Fruit fly (Drosophila melanogaster): ENCODE measurements around the gene CG6765.

CG6765 gene

DNA sequence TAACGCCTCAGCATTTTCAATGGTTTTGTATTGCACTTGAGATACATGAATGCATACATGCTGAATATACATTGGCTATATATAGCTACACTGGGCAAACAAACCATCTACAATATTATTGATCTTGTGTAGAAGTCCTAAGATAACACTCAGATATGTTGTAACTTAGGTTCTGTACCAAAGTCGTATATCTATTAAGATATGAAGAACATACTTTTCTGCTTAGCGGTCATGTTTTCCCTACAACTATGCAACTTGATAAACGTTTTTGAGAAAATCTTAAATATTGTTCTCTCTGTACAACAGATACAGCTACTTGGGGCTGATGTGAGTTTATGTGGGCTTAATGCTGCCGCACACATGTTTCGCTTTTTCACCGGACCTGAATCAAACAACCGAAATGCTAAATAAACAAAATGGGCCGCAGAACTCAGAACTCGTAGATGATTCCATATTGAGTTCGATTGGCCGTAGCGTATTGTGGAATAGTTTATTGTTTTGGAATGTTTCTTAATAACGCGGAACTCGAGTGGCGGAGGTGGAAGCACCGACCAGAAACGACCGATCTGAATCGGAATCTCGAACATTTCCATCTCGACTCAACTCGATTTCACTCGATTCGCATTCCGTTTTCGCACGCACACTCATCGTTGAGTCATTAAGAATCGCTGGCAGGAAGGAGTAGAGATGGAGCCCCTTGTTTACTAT is 36.8 kb downstream of the CG6765 start (continued):
- TF ChIP-seq CG2120 (GFP tag; optimal IDR thresholded peaks at IDR 0.05) = no peak
- no peak for TF ChIP-seq Elba2 (GFP tag; optimal IDR thresholded peaks at IDR 0.05)
- TF ChIP-seq CG31224 (GFP tag; IDR thresholded peaks at IDR 0.05) = no peak
- TF ChIP-seq Nf-YA (GFP tag; IDR thresholded peaks at IDR 0.05) = no peak
- peak; percentile 56; the same call in 1 of the 2 replicates for TF ChIP-seq chm (GFP tag; IDR thresholded peaks at IDR 0.05)
- no peak for TF ChIP-seq trh (GFP tag; optimal IDR thresholded peaks at IDR 0.05)
- peak; percentile 38 for TF ChIP-seq Xbp1 (GFP tag; optimal IDR thresholded peaks at IDR 0.05)
- no peak for TF ChIP-seq CG8359 (GFP tag; optimal IDR thresholded peaks at IDR 0.05; ENCODE audit: borderline replicate concordance)
- TF ChIP-seq CG6854 (GFP tag; optimal IDR thresholded peaks at IDR 0.05) = no peak
- TF ChIP-seq CG4617 (GFP tag; optimal IDR thresholded peaks at IDR 0.05; ENCODE audit: borderline replicate concordance) = no peak
- no peak for TF ChIP-seq Myb (GFP tag; optimal IDR thresholded peaks at IDR 0.05)
- TF ChIP-seq CG15514 (GFP tag; optimal IDR thresholded peaks at IDR 0.05) = peak; percentile 7
- no peak for TF ChIP-seq hb (GFP tag; IDR thresholded peaks at IDR 0.05; ENCODE audit: partially characterized antibody)
- TF ChIP-seq Sox102F (GFP tag; optimal IDR thresholded peaks at IDR 0.05) = peak; percentile 68
- no peak for TF ChIP-seq scrt (GFP tag; optimal IDR thresholded peaks at IDR 0.05)
- TF ChIP-seq dpn (GFP tag; optimal IDR thresholded peaks at IDR 0.05) = peak; percentile 35 to 57
- TF ChIP-seq crol (GFP tag; IDR thresholded peaks at IDR 0.05) = no peak
- TF ChIP-seq pfk (GFP tag; optimal IDR thresholded peaks at IDR 0.05) = no peak
- peak; percentile 25 for TF ChIP-seq CG9817 (tag; optimal IDR thresholded peaks at IDR 0.05)
- TF ChIP-seq CG15073 (GFP tag; optimal IDR thresholded peaks at IDR 0.05) = no peak
- peak; percentile 59 for TF ChIP-seq grau (tag; optimal IDR thresholded peaks at IDR 0.05)
- no peak; the same call in 1 of the 2 replicates for TF ChIP-seq CG10366 (GFP tag; IDR thresholded peaks at IDR 0.05)
- no peak for TF ChIP-seq CG2129 (GFP tag; IDR thresholded peaks at IDR 0.05; ENCODE audit: partially characterized antibody)
- TF ChIP-seq Poxn (GFP tag; IDR thresholded peaks at IDR 0.05) = no peak
- no peak for TF ChIP-seq CG7372 (GFP tag; IDR thresholded peaks at IDR 0.05)
- 0 out of 2 replicates have a peak, but pooled peaks have one; percentile 13 for TF ChIP-seq al (GFP tag; IDR thresholded peaks at IDR 0.05)
- TF ChIP-seq NK7.1 (GFP tag; optimal IDR thresholded peaks at IDR 0.05) = no peak
- no peak for TF ChIP-seq sr (GFP tag; IDR thresholded peaks at IDR 0.05)
- no peak for TF ChIP-seq CG10274 (GFP tag; optimal IDR thresholded peaks at IDR 0.05)
- TF ChIP-seq bbx (GFP tag; IDR thresholded peaks at IDR 0.05; ENCODE audit: partially characterized antibody) = no peak
- TF ChIP-seq CoRest (tag; optimal IDR thresholded peaks at IDR 0.05) = peak; percentile 63
- TF ChIP-seq Side (GFP tag; optimal IDR thresholded peaks at IDR 0.05) = no peak
- TF ChIP-seq CG11247 (GFP tag; IDR thresholded peaks at IDR 0.05) = no peak
- TF ChIP-seq kni (GFP tag; optimal IDR thresholded peaks at IDR 0.05) = peak; percentile 6
- TF ChIP-seq CG2116 (GFP tag; optimal IDR thresholded peaks at IDR 0.05) = peak; percentile 38
- TF ChIP-seq odd (GFP tag; optimal IDR thresholded peaks at IDR 0.05) = no peak
- no peak for TF ChIP-seq corto (GFP tag; optimal IDR thresholded peaks at IDR 0.05)
- no peak for TF ChIP-seq Dll (GFP tag; IDR thresholded peaks at IDR 0.05; ENCODE audit: partially characterized antibody)
- TF ChIP-seq CG10147 (GFP tag; optimal IDR thresholded peaks at IDR 0.05) = peak; percentile 15
- peak; percentile 62 for TF ChIP-seq Ptx1 (GFP tag; IDR thresholded peaks at IDR 0.05)
- TF ChIP-seq cas (GFP tag; IDR thresholded peaks at IDR 0.05) = no peak
- TF ChIP-seq bsh (GFP tag; optimal IDR thresholded peaks at IDR 0.05) = peak; percentile 17 to 78
- peak; percentile 56 for TF ChIP-seq D19A (tag; optimal IDR thresholded peaks at IDR 0.05)
- no peak for TF ChIP-seq rib (GFP tag; IDR thresholded peaks at IDR 0.05)
- TF ChIP-seq zen (tag; optimal IDR thresholded peaks at IDR 0.05) = peak; percentile 21
- peak; percentile 10 for TF ChIP-seq Hr3 (GFP tag; optimal IDR thresholded peaks at IDR 0.05)
- peak; percentile 8 for TF ChIP-seq CG3163 (GFP tag; optimal IDR thresholded peaks at IDR 0.05)
- TF ChIP-seq CG1529 (GFP tag; optimal IDR thresholded peaks at IDR 0.05) = peak; percentile 60
- TF ChIP-seq fu2 (GFP tag; optimal IDR thresholded peaks at IDR 0.05) = no peak

All from whole organism, embryonic.